Worm (Caenorhabditis elegans) whole organism, L2 larva: ENCODE results near the gene F23F1.6.

Experiments
- R02D3.7 ChIP-seq: fragments of 150-350 bp; optimal IDR thresholded peaks from 2 replicates; lab custom pipeline; 2014; ENCODE audit warnings: missing biosample characterization, missing genetic modification characterization
- nhr-12 ChIP-seq: fragments of 150-350 bp; optimal IDR thresholded peaks from 2 replicates; lab custom pipeline; 2014; ENCODE audit warnings: missing biosample characterization, missing genetic modification characterization
- ztf-11 ChIP-seq: sonication (generic microtip); optimal IDR thresholded peaks from 2 replicates; lab custom pipeline; 2017; ENCODE audit warnings: missing biosample characterization, missing genetic modification characterization

ce11 chrII:28283-28682 is 8.8 kb downstream of the F23F1.6 start, which contains the start of gene F23F1.4:
- TF ChIP-seq R02D3.7 (tag; lab: Kevin White, UChicago) (no peak), nhr-12 (tag; lab: Kevin White, UChicago) (no peak), ztf-11 (tag; lab: Kevin White, UChicago) (no peak)
